Fruit fly (Drosophila melanogaster): ENCODE measurements around the gene CG2186.
A peak's percentile ranks its signal among the peaks of the same experiment; 100 is the strongest.

The CG2186 gene

DNA sequence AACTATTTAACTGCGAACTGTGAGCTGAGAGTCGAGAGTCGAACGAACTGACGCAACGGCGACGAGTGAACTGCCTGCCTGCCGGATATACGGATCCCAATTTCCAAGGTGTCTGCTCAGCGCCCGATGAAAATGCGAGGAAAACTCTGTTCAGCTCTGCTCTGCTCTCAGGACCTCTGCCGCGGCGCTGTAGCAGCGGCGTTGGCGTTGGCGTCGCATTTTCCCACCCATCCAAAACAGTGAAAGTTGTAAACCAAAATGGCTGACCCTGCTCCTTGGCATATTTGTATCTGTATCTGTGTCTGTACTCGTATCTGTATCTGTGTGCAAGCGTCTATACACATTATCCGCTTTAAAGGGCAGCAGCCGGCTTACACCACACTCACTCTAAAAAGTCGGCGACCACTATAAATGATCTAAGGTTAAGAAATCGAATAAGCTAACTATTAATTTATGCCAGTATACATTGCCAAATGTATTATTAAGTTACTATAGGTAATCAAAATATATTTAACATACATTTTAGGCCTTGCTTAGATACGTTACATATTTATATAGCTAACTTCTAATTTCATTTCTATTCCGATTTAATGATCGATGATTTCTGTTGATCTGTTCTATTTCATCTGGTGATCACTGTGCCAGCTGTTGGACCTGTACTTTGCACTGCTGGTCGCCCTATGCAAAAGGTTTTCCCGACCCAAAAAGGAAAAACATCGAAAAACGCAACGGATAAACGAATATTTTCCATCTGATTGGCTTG, 34.6 kb upstream of the CG2186 start (continued):
- TF ChIP-seq amos (GFP tag; IDR thresholded peaks at IDR 0.05; ENCODE audit: partially characterized antibody) = no peak
- no peak for TF ChIP-seq CG2129 (GFP tag; IDR thresholded peaks at IDR 0.05; ENCODE audit: partially characterized antibody)
- TF ChIP-seq CG34224 (GFP tag; IDR thresholded peaks at IDR 0.05; ENCODE audit: partially characterized antibody) = no peak
- TF ChIP-seq fd3F (GFP tag; optimal IDR thresholded peaks at IDR 0.05) = peak; percentile 31
- no peak for TF ChIP-seq tna (GFP tag; IDR thresholded peaks at IDR 0.05; ENCODE audit: partially characterized antibody)
- peak; percentile 51 for TF ChIP-seq CG4854 (GFP tag; optimal IDR thresholded peaks at IDR 0.05)
- no peak for TF ChIP-seq psq (GFP tag; optimal IDR thresholded peaks at IDR 0.05)
- TF ChIP-seq Trl (optimal IDR thresholded peaks at IDR 0.05) = peak in 1 of 2 experiments; percentile 9
- no peak for TF ChIP-seq Trl (GFP tag; optimal IDR thresholded peaks at IDR 0.05)
- no peak for TF ChIP-seq lbe (GFP tag; optimal IDR thresholded peaks at IDR 0.05)
- peak; percentile 76 for TF ChIP-seq CG1603 (tag; optimal IDR thresholded peaks at IDR 0.05)
- 0 out of 2 replicates have a peak, but pooled peaks have one; percentile 15 for TF ChIP-seq esg (GFP tag; conservative IDR thresholded peaks at IDR 0.05)
- peak; percentile 79 for TF ChIP-seq twi (tag; optimal IDR thresholded peaks at IDR 0.05)
- peak; percentile 56 for TF ChIP-seq E2f1 (GFP tag; IDR thresholded peaks at IDR 0.05)
- TF ChIP-seq CG7357 (GFP tag; IDR thresholded peaks at IDR 0.05) = no peak
- TF ChIP-seq Asciz (GFP tag; optimal IDR thresholded peaks at IDR 0.05) = peak; percentile 38
- no peak for TF ChIP-seq Ravus (GFP tag; IDR thresholded peaks at IDR 0.05)
- peak; percentile 47 for TF ChIP-seq CG12299 (tag; optimal IDR thresholded peaks at IDR 0.05)
- no peak for TF ChIP-seq YL-1 (GFP tag; optimal IDR thresholded peaks at IDR 0.05)
- no peak for TF ChIP-seq Taf1 (GFP tag; IDR thresholded peaks at IDR 0.05)
- TF ChIP-seq bbx (GFP tag; IDR thresholded peaks at IDR 0.05; ENCODE audit: partially characterized antibody) = no peak
- TF ChIP-seq Dfd (GFP tag; optimal IDR thresholded peaks at IDR 0.05) = no peak
- TF ChIP-seq wdn (GFP tag; IDR thresholded peaks at IDR 0.05) = no peak
- no peak for TF ChIP-seq CG13624 (GFP tag; optimal IDR thresholded peaks at IDR 0.05)
- peak; percentile 48 for TF ChIP-seq ewg (GFP tag; optimal IDR thresholded peaks at IDR 0.05)
- no peak for TF ChIP-seq Dip3 (GFP tag; optimal IDR thresholded peaks at IDR 0.05)
- TF ChIP-seq repo (GFP tag; optimal IDR thresholded peaks at IDR 0.05) = no peak
- peak; percentile 17 for TF ChIP-seq Bdp1 (GFP tag; optimal IDR thresholded peaks at IDR 0.05)
- TF ChIP-seq pb (GFP tag; optimal IDR thresholded peaks at IDR 0.05) = no peak
- peak; percentile 56; the same call in 1 of the 3 replicates for TF ChIP-seq CG2199 (GFP tag; IDR thresholded peaks at IDR 0.05)
- TF ChIP-seq cato (GFP tag; optimal IDR thresholded peaks at IDR 0.05; ENCODE audit: borderline replicate concordance) = no peak
- peak; percentile 26 for TF ChIP-seq run (tag; optimal IDR thresholded peaks at IDR 0.05)
- no peak for TF ChIP-seq sr (GFP tag; IDR thresholded peaks at IDR 0.05)
- peak; percentile 39 for TF ChIP-seq CG2202 (tag; optimal IDR thresholded peaks at IDR 0.05)
- TF ChIP-seq CG31224 (GFP tag; IDR thresholded peaks at IDR 0.05) = no peak
- no peak for TF ChIP-seq cad (GFP tag; optimal IDR thresholded peaks at IDR 0.05)
- peak; percentile 57; the same call in 1 of the 2 replicates for TF ChIP-seq CG8765 (GFP tag; IDR thresholded peaks at IDR 0.05)
- peak; percentile 75 for TF ChIP-seq CG10209 (GFP tag; optimal IDR thresholded peaks at IDR 0.05)
- peak; percentile 81 for TF ChIP-seq Oli (tag; optimal IDR thresholded peaks at IDR 0.05)
- TF ChIP-seq CG16779 (GFP tag; IDR thresholded peaks at IDR 0.05) = no peak
- no peak for TF ChIP-seq mirr (GFP tag; optimal IDR thresholded peaks at IDR 0.05)
- no peak for TF ChIP-seq CG8478 (optimal IDR thresholded peaks at IDR 0.05)
- no peak for TF ChIP-seq lov (optimal IDR thresholded peaks at IDR 0.05)
- TF ChIP-seq lov (GFP tag; IDR thresholded peaks at IDR 0.05) = no peak
- TF ChIP-seq Ssrp (tag; optimal IDR thresholded peaks at IDR 0.05) = peak; percentile 80
- TF ChIP-seq jigr1 (GFP tag; IDR thresholded peaks at IDR 0.05) = no peak
- TF ChIP-seq grn (GFP tag; optimal IDR thresholded peaks at IDR 0.05) = no peak
- TF ChIP-seq pzg (GFP tag; optimal IDR thresholded peaks at IDR 0.05) = no peak
- TF ChIP-seq GATAe (GFP tag; conservative IDR thresholded peaks at IDR 0.05) = no peak
- TF ChIP-seq fd64A (GFP tag; optimal IDR thresholded peaks at IDR 0.05) = no peak
- peak; percentile 51 for TF ChIP-seq CG1602 (GFP tag; optimal IDR thresholded peaks at IDR 0.05)

All from whole organism, embryonic.